Fruit fly (Drosophila melanogaster) whole organism, embryonic: Measurements from ENCODE around the gene CG31922.

ENCODE experiments used
- Asciz ChIP-seq: fragments of 200-800 bp; sonication (Bioruptor generic); optimal IDR thresholded peaks from 2 replicates; lab custom pipeline; 2017; ENCODE audit warnings: missing biosample characterization, mild to moderate bottlenecking, missing genetic modification characterization, missing genetic modification reagents
- C15 ChIP-seq: fragments of 200-800 bp; sonication (Bioruptor generic); IDR thresholded peaks from 3 replicates; pipeline ENCODE4 v1.3.6; 2022; ENCODE audit warnings: missing biosample characterization, missing genetic modification characterization
- CG10543 ChIP-seq: fragments of 200-800 bp; sonication (Bioruptor generic); optimal IDR thresholded peaks from 3 replicates; lab custom pipeline; 2017; ENCODE audit warnings: missing biosample characterization, mild to moderate bottlenecking, missing genetic modification characterization, moderate library complexity
- CG12744 ChIP-seq: fragments of 200-800 bp; sonication (Bioruptor generic); optimal IDR thresholded peaks from 2 replicates; lab custom pipeline; 2016; ENCODE audit warnings: missing biosample characterization, missing genetic modification characterization
- CG13424 ChIP-seq: fragments of 200-800 bp; sonication (Bioruptor generic); optimal IDR thresholded peaks from 2 replicates; lab custom pipeline; 2019; ENCODE audit warnings: missing biosample characterization, mild to moderate bottlenecking, missing genetic modification characterization, moderate library complexity
- CG13775 ChIP-seq: fragments of 200-800 bp; sonication (Bioruptor generic); optimal IDR thresholded peaks from 3 replicates; lab custom pipeline; 2017; ENCODE audit warnings: missing biosample characterization, mild to moderate bottlenecking, missing genetic modification characterization
- CG13894 ChIP-seq: fragments of 200-800 bp; sonication (Bioruptor generic); optimal IDR thresholded peaks from 3 replicates; lab custom pipeline; 2018; ENCODE audit warnings: missing biosample characterization, mild to moderate bottlenecking, missing genetic modification characterization, moderate library complexity
- CG1603 ChIP-seq: fragments of 200-800 bp; sonication (Bioruptor generic); optimal IDR thresholded peaks from 2 replicates; lab custom pipeline; 2019; ENCODE audit warnings: missing biosample characterization, mild to moderate bottlenecking, missing genetic modification characterization, moderate library complexity
- CG17361 ChIP-seq: fragments of 200-800 bp; sonication (Bioruptor generic); IDR thresholded peaks from 3 replicates; pipeline ENCODE4 v1.3.6; 2022; ENCODE audit warnings: missing biosample characterization, missing genetic modification characterization
- CG3065 ChIP-seq: fragments of 200-800 bp; sonication (Bioruptor generic); optimal IDR thresholded peaks from 2 replicates; lab custom pipeline; 2016; ENCODE audit warnings: missing biosample characterization, missing genetic modification characterization
- CG4328 ChIP-seq: fragments of 200-800 bp; sonication (Bioruptor generic); optimal IDR thresholded peaks from 3 replicates; lab custom pipeline; 2017; ENCODE audit warnings: missing biosample characterization, missing genetic modification reagents, missing genetic modification characterization
- CG6813 ChIP-seq: fragments of 200-800 bp; sonication (Bioruptor generic); optimal IDR thresholded peaks from 2 replicates; lab custom pipeline; 2017; ENCODE audit warnings: missing biosample characterization, missing genetic modification characterization, mild to moderate bottlenecking, moderate library complexity, missing genetic modification reagents
- CG7372 ChIP-seq: fragments of 200-800 bp; sonication (Bioruptor generic); IDR thresholded peaks from 2 replicates; pipeline ENCODE4 v1.3.6; 2022; ENCODE audit warnings: missing biosample characterization, missing genetic modification characterization
- CG7745 ChIP-seq: fragments of 200-800 bp; sonication (Bioruptor generic); optimal IDR thresholded peaks from 2 replicates; lab custom pipeline; 2018; ENCODE audit warnings: missing biosample characterization, mild to moderate bottlenecking, missing genetic modification characterization, moderate library complexity
- CG8290 ChIP-seq, 3 experiments: fragments of 200-800 bp; sonication (Bioruptor generic); optimal IDR thresholded peaks; 2 replicates each; lab custom pipeline; 2016 to 2019; ENCODE audit warnings: missing biosample characterization in 3 of 3, missing genetic modification characterization in 3 of 3, mild to moderate bottlenecking in 2 of 3, moderate library complexity in 1 of 3
- Doc3 ChIP-seq: fragments of 200-800 bp; sonication (Bioruptor generic); IDR thresholded peaks from 3 replicates; pipeline ENCODE4 v1.3.6; 2022; ENCODE audit warnings: missing biosample characterization, missing genetic modification characterization; ENCODE audit not compliant: partially characterized antibody
- Eip74EF ChIP-seq, 2 experiments: fragments of 200-800 bp in 1 of 2; fragments of >200 bp in 1 of 2; sonication (Bioruptor generic) in 1 of 2; optimal IDR thresholded peaks; 2 replicates each; lab custom pipeline; 2017 to 2019; ENCODE audit warnings: missing biosample characterization in 2 of 2, missing genetic modification characterization in 2 of 2, mild to moderate bottlenecking in 1 of 2, moderate library complexity in 1 of 2
- Ets65A ChIP-seq: fragments of 200-800 bp; sonication (Bioruptor generic); peaks from one replicate; lab custom pipeline; 2016; ENCODE audit warnings: missing biosample characterization, missing genetic modification characterization
- Fer3 ChIP-seq: fragments of 200-800 bp; sonication (Bioruptor generic); optimal IDR thresholded peaks from 2 replicates; lab custom pipeline; 2018; ENCODE audit warnings: missing biosample characterization, mild to moderate bottlenecking, missing genetic modification characterization, moderate library complexity
- Hmr ChIP-seq: fragments of 200-800 bp; sonication (Bioruptor generic); optimal IDR thresholded peaks from 3 replicates; lab custom pipeline; 2017; ENCODE audit warnings: mild to moderate bottlenecking, missing biosample characterization, missing genetic modification reagents, missing genetic modification characterization
- NC2β ChIP-seq: fragments of 200-800 bp; sonication (Bioruptor generic); optimal IDR thresholded peaks from 2 replicates; lab custom pipeline; 2016; ENCODE audit warnings: missing biosample characterization, missing genetic modification characterization
- PHDP ChIP-seq: fragments of 200-800 bp; sonication (Bioruptor generic); optimal IDR thresholded peaks from 3 replicates; lab custom pipeline; 2018; ENCODE audit warnings: missing biosample characterization, mild to moderate bottlenecking, missing genetic modification characterization, moderate library complexity
- Pdp1 ChIP-seq, 2 experiments: fragments of 200-800 bp; sonication (Bioruptor generic); optimal IDR thresholded peaks; 3 replicates each; lab custom pipeline; 2016; ENCODE audit warnings: missing biosample characterization in 2 of 2, missing genetic modification characterization in 2 of 2, mild to moderate bottlenecking in 1 of 2, moderate library complexity in 1 of 2
- Poxn ChIP-seq: fragments of 200-800 bp; sonication (Bioruptor generic); IDR thresholded peaks from 2 replicates; pipeline ENCODE4 v1.3.6; 2022; ENCODE audit warnings: missing biosample characterization, missing genetic modification characterization
- Rfx ChIP-seq: fragments of 200-800 bp; sonication (Bioruptor generic); IDR thresholded peaks from 2 replicates; pipeline ENCODE4 v1.3.6; 2022; ENCODE audit warnings: missing biosample characterization, missing genetic modification characterization
- Sox102F ChIP-seq: fragments of 200-800 bp; sonication (Bioruptor generic); optimal IDR thresholded peaks from 2 replicates; lab custom pipeline; 2018; ENCODE audit warnings: missing biosample characterization, mild to moderate bottlenecking, missing genetic modification characterization, moderate library complexity
- abd-A ChIP-seq: fragments of 200-800 bp; sonication (Bioruptor generic); optimal IDR thresholded peaks from 3 replicates; lab custom pipeline; 2019; ENCODE audit warnings: missing biosample characterization, mild to moderate bottlenecking, missing genetic modification characterization, moderate library complexity
- ara ChIP-seq: fragments of 200-800 bp; sonication (Bioruptor generic); IDR thresholded peaks from 2 replicates; pipeline ENCODE4 v1.3.6; 2022; ENCODE audit warnings: missing biosample characterization, missing genetic modification characterization
- caup ChIP-seq: fragments of 200-800 bp; sonication (Bioruptor generic); optimal IDR thresholded peaks from 3 replicates; lab custom pipeline; 2017; ENCODE audit warnings: missing biosample characterization, mild to moderate bottlenecking, missing genetic modification characterization, moderate library complexity; ENCODE audit not compliant: severe bottlenecking
- crol ChIP-seq: fragments of 200-800 bp; sonication (Bioruptor generic); IDR thresholded peaks from 2 replicates; pipeline ENCODE4 v1.3.6; 2022; ENCODE audit warnings: missing biosample characterization, missing genetic modification characterization
- grau ChIP-seq: fragments of 200-800 bp; optimal IDR thresholded peaks from 3 replicates; lab custom pipeline; 2019; ENCODE audit warnings: missing biosample characterization, mild to moderate bottlenecking, missing genetic modification characterization, moderate library complexity
- grn ChIP-seq: fragments of 200-800 bp; sonication (Bioruptor generic); optimal IDR thresholded peaks from 3 replicates; lab custom pipeline; 2017; ENCODE audit warnings: missing biosample characterization, missing genetic modification characterization
- gsb-n ChIP-seq: fragments of 200-800 bp; sonication (Bioruptor generic); optimal IDR thresholded peaks from 3 replicates; lab custom pipeline; 2018; ENCODE audit warnings: missing biosample characterization, mild to moderate bottlenecking, missing genetic modification characterization
- gt ChIP-seq: fragments of 200-800 bp; sonication (Bioruptor generic); IDR thresholded peaks from 2 replicates; pipeline ENCODE4 v1.3.6; 2022; ENCODE audit warnings: missing biosample characterization, missing genetic modification characterization
- kah ChIP-seq: fragments of 200-800 bp; sonication (Bioruptor generic); optimal IDR thresholded peaks from 2 replicates; lab custom pipeline; 2018; ENCODE audit warnings: missing biosample characterization, mild to moderate bottlenecking, missing genetic modification characterization
- nau ChIP-seq: fragments of 200-800 bp; sonication (Bioruptor generic); optimal IDR thresholded peaks from 3 replicates; lab custom pipeline; 2017; ENCODE audit warnings: missing biosample characterization, mild to moderate bottlenecking, missing genetic modification characterization, missing genetic modification reagents
- nmo ChIP-seq: fragments of 200-800 bp; sonication (Bioruptor generic); optimal IDR thresholded peaks from 2 replicates; lab custom pipeline; 2018; ENCODE audit warnings: missing biosample characterization, mild to moderate bottlenecking, missing genetic modification characterization, moderate library complexity
- odd ChIP-seq: fragments of 200-800 bp; sonication (Bioruptor generic); optimal IDR thresholded peaks from 2 replicates; lab custom pipeline; 2017; ENCODE audit warnings: missing biosample characterization, mild to moderate bottlenecking, missing genetic modification characterization
- sd ChIP-seq: fragments of 200-800 bp; sonication (Bioruptor generic); optimal IDR thresholded peaks from 3 replicates; lab custom pipeline; 2018; ENCODE audit warnings: missing biosample characterization, mild to moderate bottlenecking, missing genetic modification characterization, moderate library complexity
- tup ChIP-seq: fragments of 200-800 bp; sonication (Bioruptor generic); optimal IDR thresholded peaks from 2 replicates; lab custom pipeline; 2016; ENCODE audit warnings: missing biosample characterization, mild to moderate bottlenecking, missing genetic modification characterization, moderate library complexity
- twi ChIP-seq: fragments of 200-800 bp; optimal IDR thresholded peaks from 2 replicates; lab custom pipeline; 2019; ENCODE audit warnings: missing biosample characterization, mild to moderate bottlenecking, missing genetic modification characterization, moderate library complexity
- unpg ChIP-seq: fragments of 200-800 bp; sonication (Bioruptor generic); optimal IDR thresholded peaks from 3 replicates; lab custom pipeline; 2018; ENCODE audit warnings: missing biosample characterization, mild to moderate bottlenecking, missing genetic modification characterization, moderate library complexity
- wek ChIP-seq: fragments of 200-800 bp; sonication (Bioruptor generic); optimal IDR thresholded peaks from 3 replicates; lab custom pipeline; 2018; ENCODE audit warnings: missing biosample characterization, mild to moderate bottlenecking, missing genetic modification characterization, moderate library complexity
- yki ChIP-seq: fragments of >200 bp; optimal IDR thresholded peaks from 3 replicates; lab custom pipeline; 2018
- zfh1 ChIP-seq: fragments of 200-800 bp; sonication (Bioruptor generic); IDR thresholded peaks from 3 replicates; pipeline ENCODE4 v1.3.6; 2022; ENCODE audit warnings: missing biosample characterization, missing genetic modification characterization

The CG31922 gene

DNA sequence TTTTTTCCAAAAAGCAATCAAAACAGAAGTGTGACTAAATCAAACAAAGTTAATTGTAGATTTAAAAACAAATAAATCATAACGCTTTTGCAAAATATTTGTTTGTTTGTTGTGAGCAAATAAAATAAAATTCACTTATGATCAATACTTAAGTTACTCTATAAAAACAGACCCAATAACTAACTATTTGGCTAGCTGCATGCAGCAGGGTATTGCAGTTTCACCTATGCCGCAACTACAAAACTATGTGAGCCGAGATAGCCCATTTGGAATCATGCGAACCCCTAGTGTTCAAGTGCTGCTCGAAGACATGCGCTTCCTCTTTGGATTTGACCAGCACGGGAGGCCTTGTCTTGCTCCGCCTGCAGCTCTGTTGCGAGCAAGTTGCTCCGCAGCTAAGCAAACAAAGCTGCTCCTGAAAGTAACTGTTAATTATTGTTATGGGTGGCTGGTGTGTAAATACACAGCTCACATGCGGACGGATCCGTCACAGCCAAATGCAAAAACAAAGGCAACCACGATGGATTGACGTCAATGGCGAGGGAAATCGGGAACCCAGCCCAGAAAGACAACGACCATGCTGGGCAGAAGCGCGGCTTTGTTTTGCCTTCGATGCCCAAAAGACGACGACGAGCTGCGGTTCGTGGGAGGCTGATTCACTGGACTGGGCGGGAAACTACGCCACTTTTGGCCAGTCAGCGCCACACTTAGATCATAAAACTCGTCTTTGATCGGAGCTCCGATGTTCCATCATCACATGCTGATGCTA is 47.9 kb upstream of the CG31922 start (continued):
- TF ChIP-seq unpg (GFP tag; lab: Kevin White, UChicago) (peak; percentile 5), nau (GFP tag; lab: Kevin White, UChicago) (peak; percentile 8), CG8290 (GFP tag; optimal IDR thresholded peaks at IDR 0.05; lab: Kevin White, UChicago) (no peak), CG8290 (tag; optimal IDR thresholded peaks at IDR 0.05; lab: Kevin White, UChicago) (peak in 1 of 2 experiments; percentile 2), Sox102F (peak; percentile 22), wek (GFP tag; lab: Kevin White, UChicago) (peak; percentile 25), CG6813 (GFP tag; lab: Kevin White, UChicago) (no peak)

DNA sequence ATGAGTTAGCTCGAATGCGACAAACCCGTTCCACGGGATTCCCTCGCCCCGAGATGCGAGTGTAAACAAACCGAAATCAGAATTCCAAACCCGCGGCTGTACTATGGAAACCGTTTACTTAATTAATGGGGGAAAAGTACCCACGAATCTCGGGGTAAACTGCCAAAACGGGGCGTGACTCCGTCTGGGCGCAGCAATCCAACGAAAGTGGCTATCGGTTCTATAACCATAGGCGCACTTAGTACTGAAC is 47.3 kb upstream of the CG31922 start:
- TF ChIP-seq CG13775 (no peak), gsb-n (no peak), yki (lab: Kevin White, UChicago) (no peak), CG7372 (GFP tag; lab: Robert Waterston, UW) (no peak), Doc3 (GFP tag; lab: Robert Waterston, UW) (no peak), C15 (GFP tag; lab: Robert Waterston, UW) (no peak), CG17361 (GFP tag; lab: Robert Waterston, UW) (no peak), abd-A (tag; lab: Kevin White, UChicago) (no peak), CG13894 (tag; lab: Kevin White, UChicago) (peak; percentile 37), Ets65A (GFP tag; lab: Kevin White, UChicago) (peak; percentile 61), CG4328 (GFP tag; lab: Kevin White, UChicago) (no peak), NC2β (GFP tag; lab: Kevin White, UChicago) (no peak), sd (peak; percentile 80), Poxn (no peak), kah (GFP tag; lab: Kevin White, UChicago) (no peak), Rfx (no peak), CG3065 (GFP tag; lab: Kevin White, UChicago) (no peak), Hmr (GFP tag; lab: Kevin White, UChicago) (no peak), Asciz (no peak)

DNA sequence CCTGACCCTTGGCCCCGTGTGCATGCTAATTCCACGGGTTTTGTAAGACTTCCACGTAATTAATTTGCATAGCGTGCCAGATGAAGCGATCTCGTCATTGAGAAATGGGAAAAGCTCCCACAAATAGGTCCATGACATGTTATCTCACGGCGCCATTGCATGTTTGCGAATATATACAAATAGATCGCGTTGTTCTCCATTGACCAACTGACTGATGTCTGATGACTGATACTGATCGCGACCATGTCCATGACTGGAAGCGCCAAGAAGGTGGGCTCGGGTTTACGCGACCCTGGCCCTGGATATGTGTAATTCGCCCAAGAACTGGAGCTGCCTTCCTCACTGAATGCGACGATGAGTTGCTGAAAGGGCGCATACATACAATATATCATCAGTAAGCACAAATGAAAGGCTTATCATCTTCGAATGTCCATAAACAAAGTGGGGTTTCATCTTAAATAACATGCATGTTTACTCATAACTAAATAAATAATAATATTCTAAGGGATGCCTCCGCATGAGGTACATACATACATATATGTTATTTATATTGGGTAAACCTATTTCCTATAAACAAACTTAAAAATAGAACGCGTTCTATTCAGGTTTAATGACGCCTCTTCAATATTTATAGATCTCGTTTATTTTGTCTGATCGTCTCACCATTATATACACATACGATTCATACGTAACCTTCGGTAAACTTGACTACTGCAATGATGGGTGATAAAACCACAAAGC is 46.7 kb upstream of the CG31922 start:
- TF ChIP-seq Eip74EF (GFP tag; optimal IDR thresholded peaks at IDR 0.05; lab: Kevin White, UChicago), result peak in 1 of 2 experiments; percentile 74
- no peak for TF ChIP-seq CG13775
- peak; percentile 19 for TF ChIP-seq caup (GFP tag; lab: Kevin White, UChicago)
- TF ChIP-seq grn (GFP tag; lab: Kevin White, UChicago), result peak; percentile 51
- no peak for TF ChIP-seq CG12744 (GFP tag; lab: Kevin White, UChicago)
- TF ChIP-seq zfh1 (GFP tag; lab: Robert Waterston, UW), result peak; percentile 46; the same call in 1 of the 3 replicates
- TF ChIP-seq nmo, result peak; percentile 32
- TF ChIP-seq ara (GFP tag; lab: Robert Waterston, UW), result peak; percentile 59; the same call in 1 of the 2 replicates
- TF ChIP-seq C15 (GFP tag; lab: Robert Waterston, UW), result no peak
- TF ChIP-seq CG10543 (GFP tag; lab: Kevin White, UChicago), result peak; percentile 46
- peak; percentile 50 for TF ChIP-seq CG1603
- no peak for TF ChIP-seq twi
- TF ChIP-seq odd (GFP tag; lab: Kevin White, UChicago), result peak; percentile 20
- peak; percentile 34 for TF ChIP-seq CG13424 (tag; lab: Kevin White, UChicago)
- no peak for TF ChIP-seq tup (GFP tag; lab: Kevin White, UChicago)
- TF ChIP-seq Pdp1 (GFP tag; optimal IDR thresholded peaks at IDR 0.05; lab: Kevin White, UChicago), result peak in 1 of 2 experiments; percentile 44
- TF ChIP-seq crol, result no peak
- TF ChIP-seq grau, result peak; percentile 28
- TF ChIP-seq Fer3 (tag; lab: Kevin White, UChicago), result peak; percentile 30
- peak; percentile 65 for TF ChIP-seq PHDP
- TF ChIP-seq gt (GFP tag; lab: Robert Waterston, UW), result no peak
- peak; percentile 74 for TF ChIP-seq CG7745 (tag; lab: Kevin White, UChicago)
